Worm (Caenorhabditis elegans) whole organism, L4 larva: ENCODE data around the gene F42A10.5.

Source experiments
- D1046.2 ChIP-seq: fragments of 200-800 bp; sonication (Bioruptor generic); IDR thresholded peaks from 2 replicates; pipeline ENCODE4 v1.3.6; 2022; ENCODE audit warnings: missing genetic modification characterization, missing compliant biosample characterization
- F10B5.3 ChIP-seq: sonication (generic microtip); optimal IDR thresholded peaks from 2 replicates; lab custom pipeline; 2016; ENCODE audit warnings: mild to moderate bottlenecking, missing genetic modification characterization, missing compliant biosample characterization
- F37D6.2 ChIP-seq: sonication (generic microtip); optimal IDR thresholded peaks from 2 replicates; lab custom pipeline; 2016; ENCODE audit warnings: mild to moderate bottlenecking, missing genetic modification characterization, missing compliant biosample characterization
- ZK337.2 ChIP-seq: fragments of 200-800 bp; sonication (Bioruptor generic); IDR thresholded peaks from 2 replicates; pipeline ENCODE4 v1.3.6; 2022; ENCODE audit warnings: missing genetic modification reagents, missing genetic modification characterization, missing compliant biosample characterization
- aha-1 ChIP-seq: fragments of 150-350 bp; peaks from one replicate; lab custom pipeline; 2014; ENCODE audit warnings: missing biosample characterization, missing genetic modification characterization
- arid-1 ChIP-seq: fragments of 200-800 bp; sonication (Bioruptor generic); conservative IDR thresholded peaks from 2 replicates; pipeline ENCODE4 v1.3.6; 2022; ENCODE audit warnings: missing genetic modification reagents, missing genetic modification characterization, missing compliant biosample characterization
- ceh-20 ChIP-seq: fragments of 200-800 bp; sonication (Bioruptor generic); IDR thresholded peaks from 2 replicates; pipeline ENCODE4 v1.3.6; 2022; ENCODE audit warnings: missing genetic modification reagents, missing genetic modification characterization, missing compliant biosample characterization
- ceh-28 ChIP-seq: fragments of 150-350 bp; optimal IDR thresholded peaks from 2 replicates; lab custom pipeline; 2014; ENCODE audit warnings: missing biosample characterization, missing genetic modification reagents, missing genetic modification characterization
- ceh-32 ChIP-seq: sonication (generic microtip); optimal IDR thresholded peaks from 2 replicates; lab custom pipeline; 2016; ENCODE audit warnings: mild to moderate bottlenecking, missing genetic modification characterization, missing compliant biosample characterization; ENCODE audit not compliant: poor library complexity
- ceh-62 ChIP-seq: sonication (generic microtip); optimal IDR thresholded peaks from 2 replicates; lab custom pipeline; 2017; ENCODE audit warnings: missing biosample characterization, missing genetic modification characterization
- ceh-82 ChIP-seq: sonication (generic microtip); optimal IDR thresholded peaks from 2 replicates; lab custom pipeline; 2017; ENCODE audit warnings: missing biosample characterization, missing genetic modification characterization
- ces-1 ChIP-seq: fragments of 150-350 bp; sonication (generic microtip); optimal IDR thresholded peaks from 4 replicates; lab custom pipeline; 2014; ENCODE audit warnings: missing biosample characterization, missing genetic modification reagents, missing genetic modification characterization
- cey-2 ChIP-seq: sonication (generic microtip); optimal IDR thresholded peaks from 3 replicates; lab custom pipeline; 2017; ENCODE audit warnings: missing genetic modification characterization, mild to moderate bottlenecking, missing compliant biosample characterization, antibody characterized with exemption, borderline replicate concordance; ENCODE audit not compliant: insufficient read depth
- ctbp-1 ChIP-seq: fragments of 200-800 bp; sonication (Bioruptor generic); IDR thresholded peaks from 2 replicates; pipeline ENCODE4 v1.3.6; 2022; ENCODE audit warnings: missing genetic modification reagents, missing genetic modification characterization, missing compliant biosample characterization
- daf-16 ChIP-seq, 3 experiments: sonication (generic microtip); optimal IDR thresholded peaks; 2 replicates each; lab custom pipeline; 2016 to 2017; ENCODE audit warnings: missing genetic modification characterization in 3 of 3, missing genetic modification reagents in 3 of 3, mild to moderate bottlenecking in 2 of 3, missing compliant biosample characterization in 2 of 3, missing biosample characterization in 1 of 3, moderate library complexity in 1 of 3
- dmd-8 ChIP-seq: fragments of 200-800 bp; sonication (Bioruptor generic); IDR thresholded peaks from 2 replicates; pipeline ENCODE4 v1.3.6; 2022; ENCODE audit warnings: missing genetic modification characterization, missing compliant biosample characterization
- dve-1 ChIP-seq: sonication (generic microtip); optimal IDR thresholded peaks from 2 replicates; lab custom pipeline; 2017; ENCODE audit warnings: antibody characterized with exemption, mild to moderate bottlenecking, missing genetic modification characterization, missing compliant biosample characterization; ENCODE audit not compliant: insufficient read depth
- egl-43 ChIP-seq: fragments of 200-800 bp; sonication (Bioruptor generic); IDR thresholded peaks from 2 replicates; pipeline ENCODE4 v1.3.6; 2022; ENCODE audit warnings: missing genetic modification reagents, missing genetic modification characterization, missing compliant biosample characterization
- fos-1 ChIP-seq: fragments of 150-350 bp; optimal IDR thresholded peaks from 2 replicates; lab custom pipeline; 2014; ENCODE audit warnings: missing biosample characterization, missing genetic modification characterization
- hlh-11 ChIP-seq: fragments of 200-800 bp; sonication (Bioruptor generic); optimal IDR thresholded peaks from 2 replicates; lab custom pipeline; 2018; ENCODE audit warnings: mild to moderate bottlenecking, missing genetic modification characterization, missing compliant biosample characterization
- hlh-30 ChIP-seq: sonication (generic microtip); optimal IDR thresholded peaks from 2 replicates; lab custom pipeline; 2017; ENCODE audit warnings: antibody characterized with exemption, mild to moderate bottlenecking, missing genetic modification characterization, missing compliant biosample characterization; ENCODE audit not compliant: insufficient read depth
- hmg-1.1 ChIP-seq: fragments of 200-800 bp; sonication (Bioruptor generic); IDR thresholded peaks from 2 replicates; pipeline ENCODE4 v1.3.6; 2022; ENCODE audit warnings: missing genetic modification reagents, missing genetic modification characterization, missing compliant biosample characterization
- jun-1 ChIP-seq: fragments of 150-350 bp; optimal IDR thresholded peaks from 2 replicates; lab custom pipeline; 2014; ENCODE audit warnings: missing biosample characterization, missing genetic modification reagents, missing genetic modification characterization
- lin-15B ChIP-seq: fragments of 150-350 bp; sonication (generic microtip); optimal IDR thresholded peaks from 3 replicates; lab custom pipeline; 2014; ENCODE audit warnings: missing biosample characterization, missing genetic modification characterization
- mdl-1 ChIP-seq, 2 experiments: fragments of 150-350 bp in 1 of 2; sonication (generic microtip) in 1 of 2; optimal IDR thresholded peaks; 2 replicates each; lab custom pipeline; 2014 to 2017; ENCODE audit warnings: missing biosample characterization in 2 of 2, missing genetic modification characterization in 2 of 2
- mes-2 ChIP-seq: sonication (generic microtip); optimal IDR thresholded peaks from 2 replicates; lab custom pipeline; 2016; ENCODE audit warnings: missing genotype, mild to moderate bottlenecking, missing genetic modification characterization, missing compliant biosample characterization; ENCODE audit not compliant: poor library complexity, severe bottlenecking
- mxl-3 ChIP-seq: fragments of 200-800 bp; sonication (Bioruptor generic); optimal IDR thresholded peaks from 2 replicates; lab custom pipeline; 2018; ENCODE audit warnings: mild to moderate bottlenecking, missing genetic modification characterization, missing compliant biosample characterization
- nhr-28 ChIP-seq: fragments of 150-350 bp; optimal IDR thresholded peaks from 2 replicates; lab custom pipeline; 2014; ENCODE audit warnings: missing biosample characterization, missing genetic modification characterization
- nhr-41 ChIP-seq: fragments of 200-800 bp; sonication (Bioruptor generic); IDR thresholded peaks from 2 replicates; pipeline ENCODE4 v1.3.6; 2022; ENCODE audit warnings: missing genetic modification reagents, missing genetic modification characterization, missing compliant biosample characterization
- pqm-1 ChIP-seq: sonication (generic microtip); optimal IDR thresholded peaks from 2 replicates; lab custom pipeline; 2017; ENCODE audit warnings: missing biosample characterization, missing genetic modification characterization
- saeg-2 ChIP-seq: fragments of 200-800 bp; sonication (Bioruptor generic); IDR thresholded peaks from 2 replicates; pipeline ENCODE4 v1.3.6; 2022; ENCODE audit warnings: missing genetic modification reagents, missing genetic modification characterization, missing compliant biosample characterization
- set-16 ChIP-seq: fragments of 200-800 bp; sonication (Bioruptor generic); IDR thresholded peaks from 2 replicates; pipeline ENCODE4 v1.3.6; 2022; ENCODE audit warnings: missing genetic modification reagents, missing genetic modification characterization, missing compliant biosample characterization
- skn-1 ChIP-seq: fragments of 150-350 bp; optimal IDR thresholded peaks from 2 replicates; lab custom pipeline; 2014; ENCODE audit warnings: missing biosample characterization, missing genetic modification characterization
- snpc-1.2 ChIP-seq: fragments of 200-800 bp; sonication (Bioruptor generic); IDR thresholded peaks from 2 replicates; pipeline ENCODE4 v1.3.6; 2022; ENCODE audit warnings: missing genetic modification reagents, missing genetic modification characterization, missing compliant biosample characterization
- snpc-4 ChIP-seq: fragments of 150-350 bp; optimal IDR thresholded peaks from 2 replicates; lab custom pipeline; 2014; ENCODE audit warnings: missing biosample characterization, missing genetic modification characterization
- spr-3 ChIP-seq: fragments of 200-800 bp; sonication (Bioruptor generic); optimal IDR thresholded peaks from 2 replicates; lab custom pipeline; 2018; ENCODE audit warnings: mild to moderate bottlenecking, missing genetic modification characterization, missing compliant biosample characterization
- unc-62 ChIP-seq, 3 experiments: fragments of 150-350 bp in 1 of 3; sonication (generic microtip); optimal IDR thresholded peaks in 2 of 3; peaks in 1 of 3; 1 replicate in 1 of 3; 2 replicates in 2 of 3; lab custom pipeline; 2014 to 2017; ENCODE audit warnings: missing biosample characterization in 3 of 3, missing genetic modification characterization in 3 of 3, missing genetic modification reagents in 3 of 3, missing genotype in 1 of 3

The F42A10.5 gene

DNA sequence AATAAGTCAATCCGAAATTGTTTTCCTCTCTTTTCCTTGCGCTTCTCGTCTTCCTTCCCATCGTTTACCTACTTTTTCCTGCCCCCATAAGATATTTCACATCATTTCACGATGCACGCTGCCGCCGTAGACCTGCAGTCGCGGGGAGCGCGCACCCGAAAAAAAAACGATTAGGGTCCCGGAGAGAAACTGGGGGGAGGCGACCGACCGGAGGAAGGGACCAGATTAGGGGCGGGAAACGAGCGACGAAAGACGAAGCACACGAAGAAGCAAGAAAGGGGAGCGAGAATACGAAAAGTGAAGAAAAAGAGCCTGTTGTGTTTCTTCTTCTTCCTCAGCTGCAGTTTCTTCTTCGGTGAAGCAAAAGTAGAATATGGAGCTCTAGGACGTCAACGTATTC lies 38.1 kb downstream of the F42A10.5 start (continued):
- TF ChIP-seq hlh-30 (tag; lab: Kevin White, UChicago), result no peak
- no peak for TF ChIP-seq ceh-28
- TF ChIP-seq ces-1 (GFP tag; lab: Kevin White, UChicago), result peak; percentile 5
- no peak for TF ChIP-seq D1046.2 (GFP tag; lab: Robert Waterston, UW)
- peak; percentile 68 for TF ChIP-seq aha-1 (tag; lab: Kevin White, UChicago)
- peak; percentile 9 for TF ChIP-seq hlh-11 (tag; lab: Kevin White, UChicago)
- no peak for TF ChIP-seq nhr-41 (GFP tag; lab: Robert Waterston, UW)
- no peak for TF ChIP-seq lin-15B (tag; lab: Kevin White, UChicago)
- TF ChIP-seq arid-1 (GFP tag; lab: Robert Waterston, UW), result no peak
- no peak for TF ChIP-seq mes-2
- TF ChIP-seq saeg-2 (GFP tag; lab: Robert Waterston, UW), result no peak
- peak; percentile 57 for TF ChIP-seq F37D6.2 (tag; lab: Kevin White, UChicago)
- TF ChIP-seq daf-16 (GFP tag; optimal IDR thresholded peaks at IDR 0.05; lab: Kevin White, UChicago), result no peak
- no peak for TF ChIP-seq daf-16 (tag; optimal IDR thresholded peaks at IDR 0.05; lab: Kevin White, UChicago)
- TF ChIP-seq ctbp-1 (GFP tag; lab: Robert Waterston, UW), result peak; percentile 67; the same call in 1 of the 2 replicates
- TF ChIP-seq snpc-1.2, result no peak
- no peak for TF ChIP-seq snpc-4 (tag; lab: Kevin White, UChicago)
- no peak for TF ChIP-seq F10B5.3 (tag; lab: Kevin White, UChicago)
- TF ChIP-seq fos-1 (tag; lab: Kevin White, UChicago), result no peak
- TF ChIP-seq skn-1, result no peak
- no peak for TF ChIP-seq ZK337.2
- TF ChIP-seq mdl-1 (tag; optimal IDR thresholded peaks at IDR 0.05; lab: Kevin White, UChicago), result peak in 1 of 2 experiments; percentile 18
- TF ChIP-seq mxl-3 (GFP tag; lab: Kevin White, UChicago), result no peak
- no peak for TF ChIP-seq spr-3 (GFP tag; lab: Kevin White, UChicago)
- peak in 1 of 2 experiments; percentile 93 for TF ChIP-seq unc-62 (GFP tag; optimal IDR thresholded peaks at IDR 0.05 in 1 of 2; lab: Kevin White, UChicago)
- no peak for TF ChIP-seq unc-62 (tag; optimal IDR thresholded peaks at IDR 0.05; lab: Kevin White, UChicago)
- TF ChIP-seq jun-1, result no peak
- TF ChIP-seq dve-1, result no peak
- TF ChIP-seq ceh-20 (GFP tag; lab: Robert Waterston, UW), result no peak
- TF ChIP-seq set-16 (GFP tag; lab: Robert Waterston, UW), result peak; percentile 89
- 0 out of 2 replicates have a peak, but pooled peaks have one; percentile 7 for TF ChIP-seq dmd-8 (GFP tag; lab: Robert Waterston, UW)
- TF ChIP-seq hmg-1.1 (GFP tag; lab: Robert Waterston, UW), result no peak
- no peak for TF ChIP-seq ceh-62
- no peak for TF ChIP-seq ceh-32 (tag; lab: Kevin White, UChicago)
- no peak for TF ChIP-seq ceh-82 (tag; lab: Kevin White, UChicago)
- no peak for TF ChIP-seq cey-2 (tag; lab: Kevin White, UChicago)

- TF ChIP-seq F37D6.2 (tag; lab: Kevin White, UChicago) (no peak), nhr-28 (peak; percentile 27), pqm-1 (tag; lab: Kevin White, UChicago) (peak; percentile 28), unc-62 (GFP tag; optimal IDR thresholded peaks at IDR 0.05 in 1 of 2; lab: Kevin White, UChicago) (peak in 1 of 2 experiments; percentile 73), unc-62 (tag; optimal IDR thresholded peaks at IDR 0.05; lab: Kevin White, UChicago) (no peak), hlh-30 (tag; lab: Kevin White, UChicago) (no peak), egl-43 (GFP tag; lab: Robert Waterston, UW) (no peak)
- TF ChIP-seq, all 104 proteins: peak for 3
Measured at ce11 chrIII:6134111-6134510, 39.2 kb downstream of the F42A10.5 start.
